Fruit fly (Drosophila melanogaster): Measurements from ENCODE around the gene S.

Gene S

dm6 chr2L:1094724-1095123, 17.1 kb upstream of the S start (continued):
- TF ChIP-seq lov (optimal IDR thresholded peaks at IDR 0.05) (no peak), lov (GFP tag; IDR thresholded peaks at IDR 0.05) (no peak), CG6175 (GFP tag; IDR thresholded peaks at IDR 0.05) (no peak), CG12071 (GFP tag; optimal IDR thresholded peaks at IDR 0.05) (peak; percentile 49), CG3065 (GFP tag; optimal IDR thresholded peaks at IDR 0.05) (no peak), H2.0 (GFP tag; IDR thresholded peaks at IDR 0.05) (no peak), CG12942 (GFP tag; optimal IDR thresholded peaks at IDR 0.05) (no peak), dm (GFP tag; optimal IDR thresholded peaks at IDR 0.05) (no peak), Hr3 (GFP tag; optimal IDR thresholded peaks at IDR 0.05) (no peak), dan (GFP tag; IDR thresholded peaks at IDR 0.05) (no peak), CG18476 (GFP tag; optimal IDR thresholded peaks at IDR 0.05) (no peak), CG2712 (tag; optimal IDR thresholded peaks at IDR 0.05) (no peak), CG32767 (GFP tag; IDR thresholded peaks at IDR 0.05) (no peak), rib (GFP tag; IDR thresholded peaks at IDR 0.05) (no peak), CG9215 (GFP tag; IDR thresholded peaks at IDR 0.05) (no peak), chif (GFP tag; optimal IDR thresholded peaks at IDR 0.05) (no peak), CG13287 (GFP tag; IDR thresholded peaks at IDR 0.05; ENCODE audit: partially characterized antibody) (no peak), gem (tag; optimal IDR thresholded peaks at IDR 0.05) (peak; percentile 59), CG14014 (GFP tag; IDR thresholded peaks at IDR 0.05) (peak; percentile 8; the same call in 1 of the 2 replicates), CG9876 (GFP tag; optimal IDR thresholded peaks at IDR 0.05) (no peak), dysf (GFP tag; IDR thresholded peaks at IDR 0.05) (no peak; the same call in 2 of the 3 replicates), dmrt99B (tag; optimal IDR thresholded peaks at IDR 0.05) (peak; percentile 35), Chrac-16 (GFP tag; optimal IDR thresholded peaks at IDR 0.05) (no peak), amos (GFP tag; IDR thresholded peaks at IDR 0.05; ENCODE audit: partially characterized antibody) (no peak), CG6765 (GFP tag; optimal IDR thresholded peaks at IDR 0.05) (peak; percentile 42), ranshi (GFP tag; IDR thresholded peaks at IDR 0.05) (no peak), CG9727 (GFP tag; optimal IDR thresholded peaks at IDR 0.05) (peak; percentile 16), CG2875 (GFP tag; optimal IDR thresholded peaks at IDR 0.05) (peak; percentile 70), NC2β (GFP tag; optimal IDR thresholded peaks at IDR 0.05) (no peak), onecut (GFP tag; IDR thresholded peaks at IDR 0.05) (0 out of 2 replicates have a peak, but pooled peaks have one; percentile 18), schlank (tag; optimal IDR thresholded peaks at IDR 0.05) (peak; percentile 7), CG17328 (GFP tag; IDR thresholded peaks at IDR 0.05) (no peak), CG16815 (GFP tag; optimal IDR thresholded peaks at IDR 0.05) (no peak), CG8359 (GFP tag; optimal IDR thresholded peaks at IDR 0.05; ENCODE audit: borderline replicate concordance) (peak; percentile 33), CG18011 (GFP tag; optimal IDR thresholded peaks at IDR 0.05) (no peak), Awh (GFP tag; IDR thresholded peaks at IDR 0.05) (0 out of 2 replicates have a peak, but pooled peaks have one; percentile 25), Six4 (GFP tag; optimal IDR thresholded peaks at IDR 0.05) (no peak), ase (GFP tag; IDR thresholded peaks at IDR 0.05) (no peak), CG2199 (GFP tag; IDR thresholded peaks at IDR 0.05) (no peak), cad (GFP tag; optimal IDR thresholded peaks at IDR 0.05) (no peak), tgo (GFP tag; IDR thresholded peaks at IDR 0.05) (no peak), CG7839 (tag; optimal IDR thresholded peaks at IDR 0.05) (no peak), CG14965 (GFP tag; optimal IDR thresholded peaks at IDR 0.05; ENCODE audit: borderline replicate concordance) (no peak), hkb (optimal IDR thresholded peaks at IDR 0.05) (no peak), hkb (GFP tag; IDR thresholded peaks at IDR 0.05) (0 out of 2 replicates have a peak, but pooled peaks have one; percentile 28), Bgb (GFP tag; IDR thresholded peaks at IDR 0.05; ENCODE audit: partially characterized antibody) (no peak), Camta (GFP tag; optimal IDR thresholded peaks at IDR 0.05) (no peak), CG7928 (GFP tag; optimal IDR thresholded peaks at IDR 0.05) (no peak), CG12391 (tag; optimal IDR thresholded peaks at IDR 0.05) (peak; percentile 27), fu2 (GFP tag; optimal IDR thresholded peaks at IDR 0.05) (no peak), emc (GFP tag; optimal IDR thresholded peaks at IDR 0.05) (no peak), CG8765 (GFP tag; IDR thresholded peaks at IDR 0.05) (no peak), Ptx1 (GFP tag; IDR thresholded peaks at IDR 0.05) (no peak)
